Fruit fly (Drosophila melanogaster) whole organism, embryonic: ENCODE results near the gene Appl.

Experiments
- CG10321 ChIP-seq: fragments of 200-800 bp; sonication (Bioruptor generic); IDR thresholded peaks from 2 replicates; pipeline ENCODE4 v1.3.6; 2022; ENCODE audit warnings: missing biosample characterization, missing genetic modification characterization
- CG10979 ChIP-seq: fragments of 200-800 bp; sonication (Bioruptor generic); optimal IDR thresholded peaks from 2 replicates; lab custom pipeline; 2018; ENCODE audit warnings: missing biosample characterization, mild to moderate bottlenecking, missing genetic modification characterization, moderate library complexity
- CG1233 ChIP-seq: fragments of 200-800 bp; sonication (Bioruptor generic); optimal IDR thresholded peaks from 4 replicates; lab custom pipeline; 2018; ENCODE audit warnings: missing biosample characterization, mild to moderate bottlenecking, missing genetic modification characterization
- CG13775 ChIP-seq: fragments of 200-800 bp; sonication (Bioruptor generic); optimal IDR thresholded peaks from 3 replicates; lab custom pipeline; 2017; ENCODE audit warnings: missing biosample characterization, mild to moderate bottlenecking, missing genetic modification characterization
- CG14441 ChIP-seq: fragments of 200-800 bp; sonication (Bioruptor generic); IDR thresholded peaks from 2 replicates; pipeline ENCODE4 v1.3.6; 2022; ENCODE audit warnings: missing biosample characterization, missing genetic modification characterization
- CG1602 ChIP-seq: fragments of 200-800 bp; sonication (Bioruptor generic); optimal IDR thresholded peaks from 3 replicates; lab custom pipeline; 2016; ENCODE audit warnings: missing biosample characterization, missing genetic modification characterization
- CG1603 ChIP-seq: fragments of 200-800 bp; sonication (Bioruptor generic); optimal IDR thresholded peaks from 2 replicates; lab custom pipeline; 2019; ENCODE audit warnings: missing biosample characterization, mild to moderate bottlenecking, missing genetic modification characterization, moderate library complexity
- CG18764 ChIP-seq: fragments of 200-800 bp; sonication (Bioruptor generic); optimal IDR thresholded peaks from 3 replicates; lab custom pipeline; 2016; ENCODE audit warnings: missing biosample characterization, missing genetic modification characterization
- CG2120 ChIP-seq: fragments of 200-800 bp; sonication (Bioruptor generic); optimal IDR thresholded peaks from 3 replicates; lab custom pipeline; 2016; ENCODE audit warnings: missing biosample characterization, missing genetic modification characterization
- CG2129 ChIP-seq: fragments of 200-800 bp; sonication (Bioruptor generic); IDR thresholded peaks from 2 replicates; pipeline ENCODE4 v1.3.6; 2022; ENCODE audit warnings: missing biosample characterization, missing genetic modification characterization; ENCODE audit not compliant: partially characterized antibody
- CG3995 ChIP-seq: fragments of 200-800 bp; sonication (Bioruptor generic); optimal IDR thresholded peaks from 3 replicates; lab custom pipeline; 2016; ENCODE audit warnings: missing biosample characterization, missing genetic modification characterization
- CG4360 ChIP-seq: fragments of 200-800 bp; sonication (Bioruptor generic); IDR thresholded peaks from 2 replicates; pipeline ENCODE4 v1.3.6; 2022; ENCODE audit warnings: missing biosample characterization, missing genetic modification characterization
- CG4854 ChIP-seq: fragments of 200-800 bp; sonication (Bioruptor generic); optimal IDR thresholded peaks from 2 replicates; lab custom pipeline; 2016; ENCODE audit warnings: missing biosample characterization, missing genetic modification characterization, inconsistent platforms
- CG6175 ChIP-seq: fragments of 200-800 bp; sonication (Bioruptor generic); IDR thresholded peaks from 3 replicates; pipeline ENCODE4 v1.3.6; 2022; ENCODE audit warnings: missing biosample characterization, missing genetic modification characterization
- CG6689 ChIP-seq: fragments of 200-800 bp; sonication (Bioruptor generic); IDR thresholded peaks from 2 replicates; pipeline ENCODE4 v1.3.6; 2022; ENCODE audit warnings: missing biosample characterization, missing genetic modification characterization
- CG7987 ChIP-seq: fragments of 200-800 bp; sonication (Bioruptor generic); optimal IDR thresholded peaks from 2 replicates; lab custom pipeline; 2018; ENCODE audit warnings: missing biosample characterization, mild to moderate bottlenecking, missing genetic modification characterization, moderate library complexity
- CG8281 ChIP-seq: fragments of 200-800 bp; sonication (Bioruptor generic); optimal IDR thresholded peaks from 2 replicates; lab custom pipeline; 2018; ENCODE audit warnings: missing biosample characterization, mild to moderate bottlenecking, missing genetic modification characterization, moderate library complexity
- CG8359 ChIP-seq: fragments of 200-800 bp; sonication (Bioruptor generic); optimal IDR thresholded peaks from 2 replicates; lab custom pipeline; 2017; ENCODE audit warnings: missing biosample characterization, mild to moderate bottlenecking, missing genetic modification characterization, borderline replicate concordance
- CG8944 ChIP-seq: fragments of 200-800 bp; sonication (Bioruptor generic); optimal IDR thresholded peaks from 3 replicates; lab custom pipeline; 2016; ENCODE audit warnings: missing biosample characterization, missing genetic modification characterization
- Dbx ChIP-seq: fragments of 200-800 bp; sonication (Bioruptor generic); IDR thresholded peaks from 3 replicates; pipeline ENCODE4 v1.3.6; 2022; ENCODE audit warnings: missing biosample characterization, missing genetic modification characterization
- E2f2 ChIP-seq: fragments of 200-800 bp; sonication (Bioruptor generic); IDR thresholded peaks from 2 replicates; pipeline ENCODE4 v1.3.6; 2022; ENCODE audit warnings: missing biosample characterization, missing genetic modification characterization
- ERR ChIP-seq: fragments of 200-800 bp; sonication (Bioruptor generic); optimal IDR thresholded peaks from 2 replicates; lab custom pipeline; 2016; ENCODE audit warnings: missing biosample characterization, missing genetic modification characterization
- Ets97D ChIP-seq: fragments of 200-800 bp; sonication (Bioruptor generic); optimal IDR thresholded peaks from 3 replicates; lab custom pipeline; 2016; ENCODE audit warnings: missing biosample characterization, missing genetic modification characterization
- Hey ChIP-seq: fragments of 200-800 bp; sonication (Bioruptor generic); optimal IDR thresholded peaks from 3 replicates; lab custom pipeline; 2018; ENCODE audit warnings: missing biosample characterization, mild to moderate bottlenecking, missing genetic modification characterization
- Hr39 ChIP-seq: fragments of >200 bp; optimal IDR thresholded peaks from 2 replicates; lab custom pipeline; 2017
- Hr78 ChIP-seq, 2 experiments: fragments of 200-800 bp in 1 of 2; fragments of >200 bp in 1 of 2; sonication (Bioruptor generic) in 1 of 2; optimal IDR thresholded peaks; 2 replicates each; lab custom pipeline; 2017 to 2019; ENCODE audit warnings: missing biosample characterization in 2 of 2, missing genetic modification characterization in 2 of 2, mild to moderate bottlenecking in 1 of 2, moderate library complexity in 1 of 2
- Side ChIP-seq: fragments of 200-800 bp; sonication (Bioruptor generic); optimal IDR thresholded peaks from 2 replicates; lab custom pipeline; 2016; ENCODE audit warnings: missing biosample characterization, missing genetic modification characterization
- Sox100B ChIP-seq: fragments of 200-800 bp; sonication (Bioruptor generic); optimal IDR thresholded peaks from 3 replicates; lab custom pipeline; 2018; ENCODE audit warnings: missing biosample characterization, mild to moderate bottlenecking, missing genetic modification characterization
- Sox102F ChIP-seq: fragments of 200-800 bp; sonication (Bioruptor generic); optimal IDR thresholded peaks from 2 replicates; lab custom pipeline; 2018; ENCODE audit warnings: missing biosample characterization, mild to moderate bottlenecking, missing genetic modification characterization, moderate library complexity
- Spps ChIP-seq: fragments of 200-800 bp; sonication (Bioruptor generic); optimal IDR thresholded peaks from 2 replicates; lab custom pipeline; 2018; ENCODE audit warnings: missing biosample characterization, mild to moderate bottlenecking, missing genetic modification characterization
- aop ChIP-seq: fragments of 200-800 bp; sonication (Bioruptor generic); IDR thresholded peaks from 2 replicates; pipeline ENCODE4 v1.3.6; 2022; ENCODE audit warnings: missing biosample characterization, missing genetic modification characterization
- caup ChIP-seq: fragments of 200-800 bp; sonication (Bioruptor generic); optimal IDR thresholded peaks from 3 replicates; lab custom pipeline; 2017; ENCODE audit warnings: missing biosample characterization, mild to moderate bottlenecking, missing genetic modification characterization, moderate library complexity; ENCODE audit not compliant: severe bottlenecking
- crc ChIP-seq: fragments of 200-800 bp; sonication (Bioruptor generic); optimal IDR thresholded peaks from 2 replicates; lab custom pipeline; 2016; ENCODE audit warnings: missing biosample characterization, missing genetic modification characterization
- croc ChIP-seq: fragments of 200-800 bp; sonication (Bioruptor generic); conservative IDR thresholded peaks from 3 replicates; pipeline ENCODE4 v1.3.6; 2022; ENCODE audit warnings: missing biosample characterization, missing genetic modification characterization
- cwo ChIP-seq: fragments of 200-800 bp; sonication (Bioruptor generic); optimal IDR thresholded peaks from 3 replicates; lab custom pipeline; 2017; ENCODE audit warnings: missing biosample characterization, missing genetic modification characterization, mild to moderate bottlenecking, moderate library complexity, missing genetic modification reagents
- dati ChIP-seq: fragments of 200-800 bp; sonication (Bioruptor generic); IDR thresholded peaks from 2 replicates; pipeline ENCODE4 v1.3.6; 2022; ENCODE audit warnings: missing biosample characterization, missing genetic modification characterization
- dm ChIP-seq: fragments of 200-800 bp; sonication (Bioruptor generic); optimal IDR thresholded peaks from 3 replicates; lab custom pipeline; 2016; ENCODE audit warnings: missing biosample characterization, missing genetic modification characterization
- her ChIP-seq: fragments of 200-800 bp; sonication (Bioruptor generic); optimal IDR thresholded peaks from 2 replicates; lab custom pipeline; 2016; ENCODE audit warnings: missing biosample characterization, missing genetic modification characterization
- kay ChIP-seq: fragments of 200-800 bp; sonication (Bioruptor generic); optimal IDR thresholded peaks from 2 replicates; lab custom pipeline; 2016; ENCODE audit warnings: missing biosample characterization, missing genetic modification characterization
- ken ChIP-seq: fragments of 200-800 bp; sonication (Bioruptor generic); IDR thresholded peaks from 3 replicates; pipeline ENCODE4 v1.3.6; 2022; ENCODE audit warnings: missing biosample characterization, missing genetic modification characterization
- kni ChIP-seq: fragments of 200-800 bp; sonication (Bioruptor generic); optimal IDR thresholded peaks from 3 replicates; lab custom pipeline; 2017; ENCODE audit warnings: mild to moderate bottlenecking, missing biosample characterization, missing genetic modification reagents, missing genetic modification characterization
- mam ChIP-seq: fragments of 200-800 bp; sonication (Bioruptor generic); optimal IDR thresholded peaks from 3 replicates; lab custom pipeline; 2016; ENCODE audit warnings: missing biosample characterization, missing genetic modification characterization
- odd ChIP-seq: fragments of 200-800 bp; sonication (Bioruptor generic); optimal IDR thresholded peaks from 2 replicates; lab custom pipeline; 2017; ENCODE audit warnings: missing biosample characterization, mild to moderate bottlenecking, missing genetic modification characterization
- pfk ChIP-seq: fragments of 200-800 bp; sonication (Bioruptor generic); optimal IDR thresholded peaks from 2 replicates; lab custom pipeline; 2018; ENCODE audit warnings: missing biosample characterization, mild to moderate bottlenecking, missing genetic modification characterization, moderate library complexity
- pnt ChIP-seq: fragments of 200-800 bp; sonication (Bioruptor generic); optimal IDR thresholded peaks from 3 replicates; lab custom pipeline; 2016; ENCODE audit warnings: missing biosample characterization, missing genetic modification characterization
- rib ChIP-seq: fragments of 200-800 bp; sonication (Bioruptor generic); IDR thresholded peaks from 2 replicates; pipeline ENCODE4 v1.3.6; 2022; ENCODE audit warnings: missing biosample characterization, missing genetic modification characterization
- schlank ChIP-seq: fragments of 200-800 bp; sonication (Bioruptor generic); optimal IDR thresholded peaks from 2 replicates; lab custom pipeline; 2018; ENCODE audit warnings: missing biosample characterization, mild to moderate bottlenecking, missing genetic modification characterization
- shn ChIP-seq: fragments of 200-800 bp; sonication (Bioruptor generic); optimal IDR thresholded peaks from 3 replicates; lab custom pipeline; 2016; ENCODE audit warnings: missing biosample characterization, missing genetic modification characterization
- ssp ChIP-seq: fragments of 200-800 bp; sonication (Bioruptor generic); IDR thresholded peaks from 2 replicates; pipeline ENCODE4 v1.3.6; 2022; ENCODE audit warnings: missing biosample characterization, missing genetic modification characterization
- zf30C ChIP-seq: fragments of 200-800 bp; sonication (Bioruptor generic); optimal IDR thresholded peaks from 3 replicates; lab custom pipeline; 2018; ENCODE audit warnings: missing biosample characterization, mild to moderate bottlenecking, missing genetic modification characterization

The Appl gene

dm6 chrX:499589-500041 lies 30.7 kb upstream of the Appl start (continued):
- TF ChIP-seq CG3995 (GFP tag; lab: Kevin White, UChicago) (peak; percentile 52), odd (GFP tag; lab: Kevin White, UChicago) (peak; percentile 89), ssp (GFP tag; lab: Robert Waterston, UW) (no peak; the same call in 1 of the 2 replicates), kni (GFP tag; lab: Kevin White, UChicago) (peak; percentile 82), CG10321 (GFP tag; lab: Robert Waterston, UW) (no peak), CG10979 (tag; lab: Kevin White, UChicago) (peak; percentile 66), CG6689 (GFP tag; lab: Robert Waterston, UW) (peak; percentile 62), dati (GFP tag; lab: Robert Waterston, UW) (no peak), croc (GFP tag; lab: Robert Waterston, UW) (peak; percentile 49; the same call in 2 of the 3 replicates), mam (GFP tag; lab: Kevin White, UChicago) (peak; percentile 83), Sox102F (GFP tag; lab: Kevin White, UChicago) (no peak), cwo (GFP tag; lab: Kevin White, UChicago) (peak; percentile 88), schlank (tag; lab: Kevin White, UChicago) (peak; percentile 86), CG1233 (GFP tag; lab: Kevin White, UChicago) (peak; percentile 84), E2f2 (GFP tag; lab: Robert Waterston, UW) (peak; percentile 59; the same call in 1 of the 2 replicates), aop (GFP tag; lab: Robert Waterston, UW) (no peak), CG8281 (tag; lab: Kevin White, UChicago) (peak; percentile 65), shn (GFP tag; lab: Kevin White, UChicago) (peak; percentile 90), CG18764 (peak; percentile 67), CG2129 (GFP tag; lab: Robert Waterston, UW) (no peak), CG1603 (tag; lab: Kevin White, UChicago) (peak; percentile 71), CG8359 (GFP tag; lab: Kevin White, UChicago) (peak; percentile 52), CG8944 (GFP tag; lab: Kevin White, UChicago) (peak; percentile 57), rib (GFP tag; lab: Robert Waterston, UW) (peak; percentile 77; the same call in 1 of the 2 replicates), CG7987 (GFP tag; lab: Kevin White, UChicago) (peak; percentile 68), zf30C (GFP tag; lab: Kevin White, UChicago) (no peak), her (GFP tag; lab: Kevin White, UChicago) (peak; percentile 71), kay (GFP tag; lab: Kevin White, UChicago) (peak; percentile 57), Hr39 (lab: Kevin White, UChicago) (no peak), CG4360 (GFP tag; lab: Robert Waterston, UW) (0 out of 2 replicates have a peak, but pooled peaks have one; percentile 17), pfk (GFP tag; lab: Kevin White, UChicago) (peak; percentile 45), CG2120 (GFP tag; lab: Kevin White, UChicago) (peak; percentile 92), Ets97D (GFP tag; lab: Kevin White, UChicago) (peak; percentile 9), Side (GFP tag; lab: Kevin White, UChicago) (peak; percentile 84), pnt (GFP tag; lab: Kevin White, UChicago) (peak; percentile 64), Spps (tag; lab: Kevin White, UChicago) (peak; percentile 20), ken (GFP tag; lab: Robert Waterston, UW) (0 out of 3 replicates have a peak, but pooled peaks have one; percentile 64), caup (GFP tag; lab: Kevin White, UChicago) (peak; percentile 88), CG4854 (GFP tag; lab: Kevin White, UChicago) (peak; percentile 70), crc (peak; percentile 67), Dbx (GFP tag; lab: Robert Waterston, UW) (peak; percentile 80), Hey (peak; percentile 72), CG1602 (GFP tag; lab: Kevin White, UChicago) (peak; percentile 66), CG14441 (GFP tag; lab: Robert Waterston, UW) (peak; percentile 68), ERR (GFP tag; lab: Kevin White, UChicago) (peak; percentile 68), Hr78 (GFP tag; optimal IDR thresholded peaks at IDR 0.05; lab: Kevin White, UChicago) (peak in 1 of 2 experiments; percentile 11), CG6175 (GFP tag; lab: Robert Waterston, UW) (peak; percentile 54; the same call in 1 of the 3 replicates), CG13775 (GFP tag; lab: Kevin White, UChicago) (peak; percentile 74), Sox100B (peak; percentile 86), dm (peak; percentile 65)
